Worm (Caenorhabditis elegans) whole organism, L4/young adult: ENCODE measurements around the gene cap-1.

Source experiments
- W03F9.2 ChIP-seq: fragments of 150-350 bp; optimal IDR thresholded peaks from 2 replicates; lab custom pipeline; 2014; ENCODE audit warnings: missing biosample characterization, missing genetic modification characterization
- him-1 ChIP-seq: sonication (generic microtip); optimal IDR thresholded peaks from 2 replicates; lab custom pipeline; 2016; ENCODE audit warnings: missing genotype, missing genetic modification reagents, missing genetic modification characterization, missing compliant biosample characterization

- TF ChIP-seq him-1 (tag; lab: Kevin White, UChicago), result no peak
- TF ChIP-seq W03F9.2 (tag; lab: Kevin White, UChicago), result no peak
These were observed 7.9 kb downstream of the cap-1 start for ce11 chrIV:7222088-7222487.
